Worm (Caenorhabditis elegans) whole organism, L4 larva: ENCODE results near the gene pax-1.

Experiments used
- T20F7.1 ChIP-seq: fragments of 200-800 bp; sonication (Bioruptor generic); optimal IDR thresholded peaks from 2 replicates; lab custom pipeline; 2018; ENCODE audit warnings: mild to moderate bottlenecking, missing genetic modification characterization, missing compliant biosample characterization
- ZK546.5 ChIP-seq, 2 experiments: sonication (generic microtip); optimal IDR thresholded peaks; 2 replicates each; lab custom pipeline; 2017; ENCODE audit warnings: missing biosample characterization in 2 of 2, missing genetic modification characterization in 2 of 2
- ama-1 ChIP-seq: fragments of 150-350 bp; optimal IDR thresholded peaks from 2 replicates; lab custom pipeline; 2014; ENCODE audit warnings: inconsistent platforms, mixed read lengths
- daf-12 ChIP-seq: fragments of 150-350 bp; optimal IDR thresholded peaks from 2 replicates; lab custom pipeline; 2014; ENCODE audit warnings: missing biosample characterization, missing genetic modification reagents, missing genetic modification characterization
- fkh-10 ChIP-seq: fragments of 150-350 bp; optimal IDR thresholded peaks from 2 replicates; lab custom pipeline; 2014; ENCODE audit warnings: missing biosample characterization, missing genetic modification reagents, missing genetic modification characterization
- fos-1 ChIP-seq: fragments of 150-350 bp; optimal IDR thresholded peaks from 2 replicates; lab custom pipeline; 2014; ENCODE audit warnings: missing biosample characterization, missing genetic modification characterization
- hlh-11 ChIP-seq: fragments of 200-800 bp; sonication (Bioruptor generic); optimal IDR thresholded peaks from 2 replicates; lab custom pipeline; 2018; ENCODE audit warnings: mild to moderate bottlenecking, missing genetic modification characterization, missing compliant biosample characterization
- lin-29 ChIP-seq: fragments of 200-800 bp; sonication (Bioruptor generic); IDR thresholded peaks from 2 replicates; pipeline ENCODE4 v1.3.6; 2022; ENCODE audit warnings: missing genetic modification reagents, missing genetic modification characterization, missing compliant biosample characterization
- lin-39 ChIP-seq: fragments of 150-350 bp; optimal IDR thresholded peaks from 2 replicates; lab custom pipeline; 2014; ENCODE audit warnings: missing biosample characterization, missing genetic modification reagents, missing genetic modification characterization
- pha-4 ChIP-seq, 2 experiments: fragments of 150-350 bp in 1 of 2; fragments of 200-800 bp in 1 of 2; sonication (Bioruptor generic) in 1 of 2; IDR thresholded peaks in 1 of 2; optimal IDR thresholded peaks in 1 of 2; 2 replicates each; pipeline versions ENCODE4 v1.3.6 to Lab custom; 2014 to 2022; ENCODE audit warnings: missing genetic modification characterization in 2 of 2, missing genetic modification reagents in 2 of 2, missing biosample characterization in 1 of 2, missing compliant biosample characterization in 1 of 2
- skn-1 ChIP-seq: fragments of 150-350 bp; optimal IDR thresholded peaks from 2 replicates; lab custom pipeline; 2014; ENCODE audit warnings: missing biosample characterization, missing genetic modification characterization
- unc-62 ChIP-seq, 3 experiments: fragments of 150-350 bp in 1 of 3; sonication (generic microtip); optimal IDR thresholded peaks in 2 of 3; peaks in 1 of 3; 1 replicate in 1 of 3; 2 replicates in 2 of 3; lab custom pipeline; 2014 to 2017; ENCODE audit warnings: missing biosample characterization in 3 of 3, missing genetic modification characterization in 3 of 3, missing genetic modification reagents in 3 of 3, missing genotype in 1 of 3
- ztf-11 ChIP-seq: fragments of 150-350 bp; optimal IDR thresholded peaks from 2 replicates; lab custom pipeline; 2014; ENCODE audit warnings: missing biosample characterization, missing genetic modification characterization

ce11 chrV:8201229-8201858 is 23.4 kb upstream of the pax-1 start, which contains the start of gene cri-2:
- TF ChIP-seq daf-12 (tag; lab: Kevin White, UChicago) (no peak), ama-1 (no peak), lin-39 (tag; lab: Kevin White, UChicago) (no peak), skn-1 (tag; lab: Kevin White, UChicago) (no peak), pha-4 (GFP tag; IDR thresholded peaks at IDR 0.05; lab: Robert Waterston, UW) (no peak), pha-4 (tag; optimal IDR thresholded peaks at IDR 0.05; lab: Kevin White, UChicago) (no peak), ztf-11 (tag; lab: Kevin White, UChicago) (no peak), lin-29 (GFP tag; lab: Robert Waterston, UW) (no peak), hlh-11 (tag; lab: Kevin White, UChicago) (peak; percentile 19), unc-62 (GFP tag; optimal IDR thresholded peaks at IDR 0.05 in 1 of 2; lab: Kevin White, UChicago) (no peak), unc-62 (tag; optimal IDR thresholded peaks at IDR 0.05; lab: Kevin White, UChicago) (no peak), fkh-10 (GFP tag; lab: Kevin White, UChicago) (no peak), T20F7.1 (GFP tag; lab: Kevin White, UChicago) (peak; percentile 30), fos-1 (tag; lab: Kevin White, UChicago) (no peak), ZK546.5 (tag; optimal IDR thresholded peaks at IDR 0.05; lab: Kevin White, UChicago) (no peak)
